Fruit fly (Drosophila melanogaster) whole organism, embryonic: Measurements from ENCODE around the gene CG14219.

Experiments
- CG10274 ChIP-seq: fragments of 200-800 bp; sonication (Bioruptor generic); optimal IDR thresholded peaks from 3 replicates; lab custom pipeline; 2017; ENCODE audit warnings: missing biosample characterization, mild to moderate bottlenecking, missing genetic modification characterization
- CG10959 ChIP-seq: fragments of 200-800 bp; sonication (Bioruptor generic); IDR thresholded peaks from 2 replicates; pipeline ENCODE4 v1.3.6; 2022; ENCODE audit warnings: missing biosample characterization, missing genetic modification characterization
- CG13296 ChIP-seq: fragments of 200-800 bp; sonication (Bioruptor generic); optimal IDR thresholded peaks from 3 replicates; lab custom pipeline; 2018; ENCODE audit warnings: missing biosample characterization, mild to moderate bottlenecking, missing genetic modification characterization
- CG1529 ChIP-seq: fragments of 200-800 bp; sonication (Bioruptor generic); optimal IDR thresholded peaks from 3 replicates; lab custom pipeline; 2018; ENCODE audit warnings: missing biosample characterization, missing genetic modification characterization
- CG15514 ChIP-seq: fragments of 200-800 bp; sonication (Bioruptor generic); optimal IDR thresholded peaks from 3 replicates; lab custom pipeline; 2017; ENCODE audit warnings: missing biosample characterization, missing genetic modification characterization, mild to moderate bottlenecking, moderate library complexity, missing genetic modification reagents
- CG15601 ChIP-seq: fragments of 200-800 bp; sonication (Bioruptor generic); optimal IDR thresholded peaks from 3 replicates; lab custom pipeline; 2019; ENCODE audit warnings: missing biosample characterization, mild to moderate bottlenecking, missing genetic modification characterization, moderate library complexity
- CG17361 ChIP-seq: fragments of 200-800 bp; sonication (Bioruptor generic); IDR thresholded peaks from 3 replicates; pipeline ENCODE4 v1.3.6; 2022; ENCODE audit warnings: missing biosample characterization, missing genetic modification characterization
- CG18764 ChIP-seq: fragments of 200-800 bp; sonication (Bioruptor generic); optimal IDR thresholded peaks from 3 replicates; lab custom pipeline; 2016; ENCODE audit warnings: missing biosample characterization, missing genetic modification characterization
- CG4617 ChIP-seq: fragments of 200-800 bp; sonication (Bioruptor generic); optimal IDR thresholded peaks from 3 replicates; lab custom pipeline; 2016; ENCODE audit warnings: missing biosample characterization, missing genetic modification characterization, borderline replicate concordance
- CG4730 ChIP-seq: fragments of 200-800 bp; sonication (Bioruptor generic); IDR thresholded peaks from 2 replicates; pipeline ENCODE4 v1.3.6; 2022; ENCODE audit warnings: missing biosample characterization, missing genetic modification characterization
- CG6791 ChIP-seq: fragments of 200-800 bp; sonication (Bioruptor generic); IDR thresholded peaks from 3 replicates; pipeline ENCODE4 v1.3.6; 2022; ENCODE audit warnings: missing biosample characterization, missing genetic modification characterization; ENCODE audit not compliant: partially characterized antibody
- CG7745 ChIP-seq: fragments of 200-800 bp; sonication (Bioruptor generic); optimal IDR thresholded peaks from 2 replicates; lab custom pipeline; 2018; ENCODE audit warnings: missing biosample characterization, mild to moderate bottlenecking, missing genetic modification characterization, moderate library complexity
- CG7839 ChIP-seq: fragments of 200-800 bp; sonication (Bioruptor generic); optimal IDR thresholded peaks from 3 replicates; lab custom pipeline; 2018; ENCODE audit warnings: missing biosample characterization, mild to moderate bottlenecking, missing genetic modification characterization, moderate library complexity
- CG7963 ChIP-seq: fragments of 200-800 bp; sonication (Bioruptor generic); IDR thresholded peaks from 3 replicates; pipeline ENCODE4 v1.3.6; 2022; ENCODE audit warnings: missing biosample characterization, missing genetic modification characterization; ENCODE audit not compliant: partially characterized antibody
- CG9817 ChIP-seq: fragments of 200-800 bp; sonication (Bioruptor generic); optimal IDR thresholded peaks from 2 replicates; lab custom pipeline; 2018; ENCODE audit warnings: missing biosample characterization, mild to moderate bottlenecking, missing genetic modification characterization, moderate library complexity
- CrebB ChIP-seq: fragments of 200-800 bp; sonication (Bioruptor generic); optimal IDR thresholded peaks from 3 replicates; lab custom pipeline; 2018; ENCODE audit warnings: missing biosample characterization, mild to moderate bottlenecking, missing genetic modification characterization
- E2f2 ChIP-seq: fragments of 200-800 bp; sonication (Bioruptor generic); IDR thresholded peaks from 2 replicates; pipeline ENCODE4 v1.3.6; 2022; ENCODE audit warnings: missing biosample characterization, missing genetic modification characterization
- Gug ChIP-seq: fragments of 200-800 bp; sonication (Bioruptor generic); IDR thresholded peaks from 4 replicates; pipeline ENCODE4 v1.3.6; 2022; ENCODE audit warnings: missing biosample characterization, missing genetic modification characterization
- Hmr ChIP-seq: fragments of 200-800 bp; sonication (Bioruptor generic); optimal IDR thresholded peaks from 3 replicates; lab custom pipeline; 2017; ENCODE audit warnings: mild to moderate bottlenecking, missing biosample characterization, missing genetic modification reagents, missing genetic modification characterization
- Meics ChIP-seq: fragments of 200-800 bp; sonication (Bioruptor generic); optimal IDR thresholded peaks from 2 replicates; lab custom pipeline; 2017; ENCODE audit warnings: missing biosample characterization, mild to moderate bottlenecking, missing genetic modification characterization
- NC2α ChIP-seq: fragments of 200-800 bp; sonication (Bioruptor generic); optimal IDR thresholded peaks from 2 replicates; lab custom pipeline; 2016; ENCODE audit warnings: missing biosample characterization, missing genetic modification characterization
- Ptx1 ChIP-seq: fragments of 200-800 bp; sonication (Bioruptor generic); IDR thresholded peaks from 2 replicates; pipeline ENCODE4 v1.3.6; 2022; ENCODE audit warnings: missing biosample characterization, missing genetic modification characterization
- Scr ChIP-seq: fragments of 200-800 bp; sonication (Bioruptor generic); IDR thresholded peaks from 2 replicates; pipeline ENCODE4 v1.3.6; 2022; ENCODE audit warnings: missing biosample characterization, missing genetic modification characterization; ENCODE audit not compliant: partially characterized antibody
- YL-1 ChIP-seq: fragments of 200-800 bp; sonication (Bioruptor generic); optimal IDR thresholded peaks from 3 replicates; lab custom pipeline; 2017; ENCODE audit warnings: missing biosample characterization, mild to moderate bottlenecking, missing genetic modification characterization
- abd-A ChIP-seq: fragments of 200-800 bp; sonication (Bioruptor generic); optimal IDR thresholded peaks from 3 replicates; lab custom pipeline; 2019; ENCODE audit warnings: missing biosample characterization, mild to moderate bottlenecking, missing genetic modification characterization, moderate library complexity
- ap ChIP-seq: fragments of 200-800 bp; sonication (Bioruptor generic); IDR thresholded peaks from 2 replicates; pipeline ENCODE4 v1.3.6; 2022; ENCODE audit warnings: missing biosample characterization, missing genetic modification characterization
- bab2 ChIP-seq: fragments of 200-800 bp; sonication (Bioruptor generic); optimal IDR thresholded peaks from 2 replicates; lab custom pipeline; 2016; ENCODE audit warnings: missing biosample characterization, missing genetic modification characterization
- chinmo ChIP-seq: fragments of 200-800 bp; sonication (Bioruptor generic); IDR thresholded peaks from 4 replicates; pipeline ENCODE4 v1.3.6; 2022; ENCODE audit warnings: missing biosample characterization, missing genetic modification characterization; ENCODE audit not compliant: partially characterized antibody
- cwo ChIP-seq: fragments of 200-800 bp; sonication (Bioruptor generic); optimal IDR thresholded peaks from 3 replicates; lab custom pipeline; 2017; ENCODE audit warnings: missing biosample characterization, missing genetic modification characterization, mild to moderate bottlenecking, moderate library complexity, missing genetic modification reagents
- fru ChIP-seq: fragments of >200 bp; optimal IDR thresholded peaks from 2 replicates; lab custom pipeline; 2017
- grn ChIP-seq: fragments of 200-800 bp; sonication (Bioruptor generic); optimal IDR thresholded peaks from 3 replicates; lab custom pipeline; 2017; ENCODE audit warnings: missing biosample characterization, missing genetic modification characterization
- ken ChIP-seq: fragments of 200-800 bp; sonication (Bioruptor generic); IDR thresholded peaks from 3 replicates; pipeline ENCODE4 v1.3.6; 2022; ENCODE audit warnings: missing biosample characterization, missing genetic modification characterization
- kni ChIP-seq: fragments of 200-800 bp; sonication (Bioruptor generic); optimal IDR thresholded peaks from 3 replicates; lab custom pipeline; 2017; ENCODE audit warnings: mild to moderate bottlenecking, missing biosample characterization, missing genetic modification reagents, missing genetic modification characterization
- lola ChIP-seq, 3 experiments: fragments of >200 bp in 2 of 3; fragments of 200-800 bp in 1 of 3; sonication (Bioruptor generic) in 1 of 3; optimal IDR thresholded peaks; 2 replicates each; lab custom pipeline; 2017 to 2019; ENCODE audit warnings: missing biosample characterization in 3 of 3, missing genetic modification characterization in 3 of 3, mild to moderate bottlenecking in 1 of 3, moderate library complexity in 1 of 3
- nerfin-2 ChIP-seq: fragments of 200-800 bp; sonication (Bioruptor generic); IDR thresholded peaks from 2 replicates; pipeline ENCODE4 v1.3.6; 2022; ENCODE audit warnings: missing biosample characterization, missing genetic modification characterization; ENCODE audit not compliant: partially characterized antibody
- phol ChIP-seq: fragments of 200-800 bp; sonication (Bioruptor generic); optimal IDR thresholded peaks from 3 replicates; lab custom pipeline; 2018; ENCODE audit warnings: missing biosample characterization, mild to moderate bottlenecking, missing genetic modification characterization, moderate library complexity
- ranshi ChIP-seq: fragments of 200-800 bp; sonication (Bioruptor generic); IDR thresholded peaks from 2 replicates; pipeline ENCODE4 v1.3.6; 2022; ENCODE audit warnings: missing biosample characterization, missing genetic modification characterization
- sc ChIP-seq, 3 experiments: fragments of >200 bp in 2 of 3; fragments of 200-800 bp in 1 of 3; sonication (Bioruptor generic) in 1 of 3; optimal IDR thresholded peaks; 2 replicates in 2 of 3; 3 replicates in 1 of 3; lab custom pipeline; 2017; ENCODE audit warnings: mild to moderate bottlenecking in 1 of 3, missing biosample characterization in 1 of 3, missing genetic modification characterization in 1 of 3, missing genetic modification reagents in 1 of 3
- sens ChIP-seq: fragments of 200-800 bp; sonication (Bioruptor generic); peaks from one replicate; lab custom pipeline; 2016; ENCODE audit warnings: missing biosample characterization, missing genetic modification characterization
- shn ChIP-seq: fragments of 200-800 bp; sonication (Bioruptor generic); optimal IDR thresholded peaks from 3 replicates; lab custom pipeline; 2016; ENCODE audit warnings: missing biosample characterization, missing genetic modification characterization
- sna ChIP-seq: fragments of 200-800 bp; sonication (Bioruptor generic); IDR thresholded peaks from 2 replicates; pipeline ENCODE4 v1.3.6; 2022; ENCODE audit warnings: missing biosample characterization, missing genetic modification characterization; ENCODE audit not compliant: partially characterized antibody
- sob ChIP-seq: fragments of 200-800 bp; sonication (Bioruptor generic); IDR thresholded peaks from 2 replicates; pipeline ENCODE4 v1.3.6; 2022; ENCODE audit warnings: missing biosample characterization, missing genetic modification characterization
- sr ChIP-seq: fragments of 200-800 bp; sonication (Bioruptor generic); IDR thresholded peaks from 3 replicates; pipeline ENCODE4 v1.3.6; 2022; ENCODE audit warnings: missing biosample characterization, missing genetic modification characterization
- tin ChIP-seq: fragments of 200-800 bp; sonication (Bioruptor generic); optimal IDR thresholded peaks from 3 replicates; lab custom pipeline; 2016; ENCODE audit warnings: missing biosample characterization, missing genetic modification characterization
- tna ChIP-seq: fragments of 200-800 bp; sonication (Bioruptor generic); IDR thresholded peaks from 2 replicates; pipeline ENCODE4 v1.3.6; 2022; ENCODE audit warnings: missing biosample characterization, missing genetic modification characterization; ENCODE audit not compliant: partially characterized antibody
- twi ChIP-seq: fragments of 200-800 bp; optimal IDR thresholded peaks from 2 replicates; lab custom pipeline; 2019; ENCODE audit warnings: missing biosample characterization, mild to moderate bottlenecking, missing genetic modification characterization, moderate library complexity
- usp ChIP-seq: fragments of >200 bp; optimal IDR thresholded peaks from 2 replicates; lab custom pipeline; 2017; ENCODE audit warnings: missing biosample characterization, missing genetic modification characterization
- wek ChIP-seq: fragments of 200-800 bp; sonication (Bioruptor generic); optimal IDR thresholded peaks from 3 replicates; lab custom pipeline; 2018; ENCODE audit warnings: missing biosample characterization, mild to moderate bottlenecking, missing genetic modification characterization, moderate library complexity
- wor ChIP-seq: fragments of 200-800 bp; sonication (Bioruptor generic); IDR thresholded peaks from 2 replicates; pipeline ENCODE4 v1.3.6; 2022; ENCODE audit warnings: missing biosample characterization, missing genetic modification characterization

The CG14219 gene

dm6 chrX:19579648-19580301 is 10.2 kb downstream of the CG14219 start, which contains the start of gene Tao (continued):
- no peak for TF ChIP-seq kni (GFP tag; lab: Kevin White, UChicago)
- TF ChIP-seq sob = no peak
- no peak for TF ChIP-seq lola (GFP tag; optimal IDR thresholded peaks at IDR 0.05; lab: Kevin White, UChicago)
- no peak for TF ChIP-seq usp (GFP tag; lab: Kevin White, UChicago)
- TF ChIP-seq CG7839 (tag; lab: Kevin White, UChicago) = no peak
- no peak for TF ChIP-seq twi (tag; lab: Kevin White, UChicago)
- peak; percentile 80 for TF ChIP-seq CG6791
- TF ChIP-seq CG4730 = no peak
- peak; percentile 88 for TF ChIP-seq sna (GFP tag; lab: Robert Waterston, UW)
- no peak for TF ChIP-seq sc (optimal IDR thresholded peaks at IDR 0.05; lab: Kevin White, UChicago)
- no peak for TF ChIP-seq sc (GFP tag; optimal IDR thresholded peaks at IDR 0.05; lab: Kevin White, UChicago)
- TF ChIP-seq sens (GFP tag; lab: Kevin White, UChicago) = peak; percentile 66
- TF ChIP-seq YL-1 (GFP tag; lab: Kevin White, UChicago) = no peak
- no peak for TF ChIP-seq CG7745 (tag; lab: Kevin White, UChicago)
- TF ChIP-seq Hmr (GFP tag; lab: Kevin White, UChicago) = no peak
- peak; percentile 3 for TF ChIP-seq CG15601 (tag; lab: Kevin White, UChicago)
- no peak for TF ChIP-seq CG9817 (tag; lab: Kevin White, UChicago)
- TF ChIP-seq grn (GFP tag; lab: Kevin White, UChicago) = no peak
- no peak for TF ChIP-seq abd-A
- no peak for TF ChIP-seq fru
- TF ChIP-seq Ptx1 (GFP tag; lab: Robert Waterston, UW) = no peak
- peak; percentile 57 for TF ChIP-seq CG7963 (GFP tag; lab: Robert Waterston, UW)
- TF ChIP-seq chinmo (GFP tag; lab: Robert Waterston, UW) = 0 out of 4 replicates have a peak, but pooled peaks have one; percentile 24
- TF ChIP-seq CG10274 (GFP tag; lab: Kevin White, UChicago) = no peak
- TF ChIP-seq sr = no peak
- no peak for TF ChIP-seq CG10959 (GFP tag; lab: Robert Waterston, UW)
- peak; percentile 52; the same call in 1 of the 2 replicates for TF ChIP-seq tna
- TF ChIP-seq bab2 = no peak
- TF ChIP-seq nerfin-2 = peak; percentile 68
- TF ChIP-seq CG18764 (GFP tag; lab: Kevin White, UChicago) = no peak
- TF ChIP-seq wek = no peak
- peak; percentile 2 for TF ChIP-seq Meics (GFP tag; lab: Kevin White, UChicago)
- TF ChIP-seq CG4617 (GFP tag; lab: Kevin White, UChicago) = peak; percentile 40
- TF ChIP-seq CrebB (tag; lab: Kevin White, UChicago) = no peak
- TF ChIP-seq NC2α (GFP tag; lab: Kevin White, UChicago) = no peak
- TF ChIP-seq ranshi (GFP tag; lab: Robert Waterston, UW) = no peak
- no peak for TF ChIP-seq Gug (GFP tag; lab: Robert Waterston, UW)
- no peak for TF ChIP-seq CG13296 (GFP tag; lab: Kevin White, UChicago)
- TF ChIP-seq ken (GFP tag; lab: Robert Waterston, UW) = no peak
- no peak for TF ChIP-seq tin
- peak; percentile 80 for TF ChIP-seq E2f2 (GFP tag; lab: Robert Waterston, UW)
- no peak for TF ChIP-seq cwo
- peak; percentile 37 for TF ChIP-seq CG15514 (GFP tag; lab: Kevin White, UChicago)
- TF ChIP-seq CG1529 = no peak
- peak; percentile 91 for TF ChIP-seq Scr (GFP tag; lab: Robert Waterston, UW)
- TF ChIP-seq shn (GFP tag; lab: Kevin White, UChicago) = no peak
- no peak for TF ChIP-seq wor (GFP tag; lab: Robert Waterston, UW)
- TF ChIP-seq phol (tag; lab: Kevin White, UChicago) = peak; percentile 44
- TF ChIP-seq CG17361 (GFP tag; lab: Robert Waterston, UW) = peak; percentile 40; the same call in 1 of the 3 replicates
- TF ChIP-seq ap (GFP tag; lab: Robert Waterston, UW) = no peak
